Worm (Caenorhabditis elegans): Measurements from ENCODE around the gene spp-13.

ce11 chrX:8438756-8439155, 20.4 kb upstream of the spp-13 start:
- TF ChIP-seq nhr-12 (tag; optimal IDR thresholded peaks at IDR 0.05) (no peak), nhr-76 (tag; optimal IDR thresholded peaks at IDR 0.05) (no peak), lin-13 (tag; optimal IDR thresholded peaks at IDR 0.05) (no peak), pha-4 (tag; optimal IDR thresholded peaks at IDR 0.05) (no peak), nhr-237 (tag; optimal IDR thresholded peaks at IDR 0.05) (no peak), M03D4.4 (tag; optimal IDR thresholded peaks at IDR 0.05) (no peak), sem-2 (GFP tag; optimal IDR thresholded peaks at IDR 0.05) (no peak), unc-62 (GFP tag; optimal IDR thresholded peaks at IDR 0.05) (no peak), ztf-11 (tag; optimal IDR thresholded peaks at IDR 0.05) (no peak)
